Fruit fly (Drosophila melanogaster) whole organism, embryonic: ENCODE measurements around the gene rasp.
A peak's percentile ranks its signal among the peaks of the same experiment; 100 is the strongest.

ENCODE experiments used
- Abd-B ChIP-seq: fragments of 200-800 bp; sonication (Bioruptor generic); optimal IDR thresholded peaks from 2 replicates; lab custom pipeline; 2018; ENCODE audit warnings: missing biosample characterization, mild to moderate bottlenecking, missing genetic modification characterization, moderate library complexity
- Aef1 ChIP-seq: fragments of 200-800 bp; sonication (Bioruptor generic); IDR thresholded peaks from 3 replicates; pipeline ENCODE4 v1.3.6; 2022; ENCODE audit warnings: missing biosample characterization, missing genetic modification characterization
- Bteb2 ChIP-seq: fragments of 200-800 bp; sonication (Bioruptor generic); optimal IDR thresholded peaks from 2 replicates; lab custom pipeline; 2016; ENCODE audit warnings: missing biosample characterization, missing genetic modification characterization
- CG10366 ChIP-seq: fragments of 200-800 bp; sonication (Bioruptor generic); IDR thresholded peaks from 2 replicates; pipeline ENCODE4 v1.3.6; 2022; ENCODE audit warnings: missing biosample characterization, missing genetic modification characterization
- CG12744 ChIP-seq: fragments of 200-800 bp; sonication (Bioruptor generic); optimal IDR thresholded peaks from 2 replicates; lab custom pipeline; 2016; ENCODE audit warnings: missing biosample characterization, missing genetic modification characterization
- CG14014 ChIP-seq: fragments of 200-800 bp; sonication (Bioruptor generic); IDR thresholded peaks from 2 replicates; pipeline ENCODE4 v1.3.6; 2022; ENCODE audit warnings: missing biosample characterization, missing genetic modification characterization
- CG14710 ChIP-seq: fragments of 200-800 bp; sonication (Bioruptor generic); optimal IDR thresholded peaks from 3 replicates; lab custom pipeline; 2019; ENCODE audit warnings: missing biosample characterization, mild to moderate bottlenecking, missing genetic modification characterization, moderate library complexity
- CG1647 ChIP-seq: fragments of 200-800 bp; sonication (Bioruptor generic); optimal IDR thresholded peaks from 3 replicates; lab custom pipeline; 2016; ENCODE audit warnings: missing biosample characterization, missing genetic modification characterization
- CG16863 ChIP-seq: fragments of 200-800 bp; sonication (Bioruptor generic); optimal IDR thresholded peaks from 3 replicates; lab custom pipeline; 2016; ENCODE audit warnings: missing biosample characterization, missing genetic modification characterization
- CG17829 ChIP-seq: fragments of 200-800 bp; optimal IDR thresholded peaks from 2 replicates; lab custom pipeline; 2019; ENCODE audit warnings: missing biosample characterization, mild to moderate bottlenecking, missing genetic modification characterization, moderate library complexity
- CG1792 ChIP-seq: fragments of 200-800 bp; sonication (Bioruptor generic); optimal IDR thresholded peaks from 2 replicates; lab custom pipeline; 2016; ENCODE audit warnings: missing biosample characterization, missing genetic modification characterization
- CG18262 ChIP-seq: fragments of 200-800 bp; optimal IDR thresholded peaks from 3 replicates; lab custom pipeline; 2019; ENCODE audit warnings: missing biosample characterization, mild to moderate bottlenecking, missing genetic modification characterization, moderate library complexity
- CG18764 ChIP-seq: fragments of 200-800 bp; sonication (Bioruptor generic); optimal IDR thresholded peaks from 3 replicates; lab custom pipeline; 2016; ENCODE audit warnings: missing biosample characterization, missing genetic modification characterization
- CG3065 ChIP-seq: fragments of 200-800 bp; sonication (Bioruptor generic); optimal IDR thresholded peaks from 2 replicates; lab custom pipeline; 2016; ENCODE audit warnings: missing biosample characterization, missing genetic modification characterization
- CG32767 ChIP-seq: fragments of 200-800 bp; sonication (Bioruptor generic); IDR thresholded peaks from 2 replicates; pipeline ENCODE4 v1.3.6; 2022; ENCODE audit warnings: missing biosample characterization, missing genetic modification characterization
- CG3726 ChIP-seq: fragments of 200-800 bp; sonication (Bioruptor generic); IDR thresholded peaks from 3 replicates; pipeline ENCODE4, ENCODE4 v1.3.6; 2022; ENCODE audit warnings: missing biosample characterization, missing genetic modification characterization
- CG3838 ChIP-seq: fragments of 200-800 bp; sonication (Bioruptor generic); optimal IDR thresholded peaks from 3 replicates; lab custom pipeline; 2016; ENCODE audit warnings: missing biosample characterization, missing genetic modification characterization
- CG3995 ChIP-seq: fragments of 200-800 bp; sonication (Bioruptor generic); optimal IDR thresholded peaks from 3 replicates; lab custom pipeline; 2016; ENCODE audit warnings: missing biosample characterization, missing genetic modification characterization
- CG4404 ChIP-seq: fragments of 200-800 bp; sonication (Bioruptor generic); IDR thresholded peaks from 2 replicates; pipeline ENCODE4 v1.3.6; 2022; ENCODE audit warnings: missing biosample characterization, missing genetic modification characterization
- CG4820 ChIP-seq: fragments of 200-800 bp; sonication (Bioruptor generic); optimal IDR thresholded peaks from 3 replicates; lab custom pipeline; 2016; ENCODE audit warnings: missing biosample characterization, missing genetic modification characterization
- CG6254 ChIP-seq: fragments of 200-800 bp; sonication (Bioruptor generic); optimal IDR thresholded peaks from 3 replicates; lab custom pipeline; 2017; ENCODE audit warnings: mild to moderate bottlenecking, missing biosample characterization, missing genetic modification reagents, missing genetic modification characterization
- CG6765 ChIP-seq: fragments of 200-800 bp; sonication (Bioruptor generic); optimal IDR thresholded peaks from 3 replicates; lab custom pipeline; 2017; ENCODE audit warnings: missing biosample characterization, mild to moderate bottlenecking, missing genetic modification characterization
- CG7963 ChIP-seq: fragments of 200-800 bp; sonication (Bioruptor generic); IDR thresholded peaks from 3 replicates; pipeline ENCODE4 v1.3.6; 2022; ENCODE audit warnings: missing biosample characterization, missing genetic modification characterization; ENCODE audit not compliant: partially characterized antibody
- CG7987 ChIP-seq: fragments of 200-800 bp; sonication (Bioruptor generic); optimal IDR thresholded peaks from 2 replicates; lab custom pipeline; 2018; ENCODE audit warnings: missing biosample characterization, mild to moderate bottlenecking, missing genetic modification characterization, moderate library complexity
- CTCF ChIP-seq: fragments of 200-800 bp; sonication (Bioruptor generic); optimal IDR thresholded peaks from 2 replicates; lab custom pipeline; 2017; ENCODE audit warnings: missing biosample characterization, mild to moderate bottlenecking, missing genetic modification characterization, moderate library complexity
- ERR ChIP-seq: fragments of 200-800 bp; sonication (Bioruptor generic); optimal IDR thresholded peaks from 2 replicates; lab custom pipeline; 2016; ENCODE audit warnings: missing biosample characterization, missing genetic modification characterization
- Elba2 ChIP-seq: fragments of 200-800 bp; sonication (Bioruptor generic); optimal IDR thresholded peaks from 3 replicates; lab custom pipeline; 2016; ENCODE audit warnings: missing biosample characterization, missing genetic modification characterization
- Gsc ChIP-seq: fragments of 200-800 bp; sonication (Bioruptor generic); IDR thresholded peaks from 2 replicates; pipeline ENCODE4 v1.3.6; 2022; ENCODE audit warnings: missing biosample characterization, missing genetic modification characterization
- HmgD ChIP-seq: fragments of 200-800 bp; sonication (Bioruptor generic); optimal IDR thresholded peaks from 3 replicates; lab custom pipeline; 2016; ENCODE audit warnings: missing biosample characterization, missing genetic modification characterization
- HmgZ ChIP-seq: fragments of 200-800 bp; sonication (Bioruptor generic); optimal IDR thresholded peaks from 2 replicates; lab custom pipeline; 2018; ENCODE audit warnings: missing biosample characterization, mild to moderate bottlenecking, missing genetic modification characterization
- Max ChIP-seq: fragments of 200-800 bp; sonication (Bioruptor generic); optimal IDR thresholded peaks from 2 replicates; lab custom pipeline; 2016; ENCODE audit warnings: missing biosample characterization, mild to moderate bottlenecking, missing genetic modification characterization
- Spps ChIP-seq: fragments of 200-800 bp; sonication (Bioruptor generic); optimal IDR thresholded peaks from 2 replicates; lab custom pipeline; 2018; ENCODE audit warnings: missing biosample characterization, mild to moderate bottlenecking, missing genetic modification characterization
- Vsx1 ChIP-seq: fragments of 200-800 bp; sonication (Bioruptor generic); optimal IDR thresholded peaks from 2 replicates; lab custom pipeline; 2017; ENCODE audit warnings: missing biosample characterization, mild to moderate bottlenecking, missing genetic modification characterization, missing genetic modification reagents
- al ChIP-seq: fragments of 200-800 bp; sonication (Bioruptor generic); IDR thresholded peaks from 2 replicates; pipeline ENCODE4 v1.3.6; 2022; ENCODE audit warnings: missing biosample characterization, missing genetic modification characterization
- amos ChIP-seq: fragments of 200-800 bp; sonication (Bioruptor generic); IDR thresholded peaks from 2 replicates; pipeline ENCODE4 v1.3.6; 2022; ENCODE audit warnings: missing biosample characterization, missing genetic modification characterization; ENCODE audit not compliant: partially characterized antibody
- cad ChIP-seq: fragments of >200 bp; optimal IDR thresholded peaks from 2 replicates; lab custom pipeline; 2017; ENCODE audit warnings: missing biosample characterization, missing genetic modification characterization
- cg ChIP-seq: fragments of 200-800 bp; sonication (Bioruptor generic); optimal IDR thresholded peaks from 3 replicates; lab custom pipeline; 2019; ENCODE audit warnings: missing biosample characterization, mild to moderate bottlenecking, missing genetic modification characterization, moderate library complexity
- chn ChIP-seq: fragments of 200-800 bp; sonication (Bioruptor generic); optimal IDR thresholded peaks from 2 replicates; lab custom pipeline; 2016; ENCODE audit warnings: missing biosample characterization, missing genetic modification characterization
- da ChIP-seq: fragments of 200-800 bp; sonication (Bioruptor generic); optimal IDR thresholded peaks from 2 replicates; lab custom pipeline; 2016; ENCODE audit warnings: missing biosample characterization, missing genetic modification characterization
- ftz-f1 ChIP-seq: fragments of 200-800 bp; sonication (Bioruptor generic); optimal IDR thresholded peaks from 2 replicates; lab custom pipeline; 2016; ENCODE audit warnings: missing biosample characterization, missing genetic modification characterization
- gce ChIP-seq: fragments of 200-800 bp; sonication (Bioruptor generic); IDR thresholded peaks from 3 replicates; pipeline ENCODE4 v1.3.6; 2022; ENCODE audit warnings: missing biosample characterization, missing genetic modification characterization
- grn ChIP-seq: fragments of 200-800 bp; sonication (Bioruptor generic); optimal IDR thresholded peaks from 3 replicates; lab custom pipeline; 2017; ENCODE audit warnings: missing biosample characterization, missing genetic modification characterization
- hb ChIP-seq: fragments of 200-800 bp; sonication (Bioruptor generic); IDR thresholded peaks from 3 replicates; pipeline ENCODE4 v1.3.6; 2022; ENCODE audit warnings: missing biosample characterization, missing genetic modification characterization; ENCODE audit not compliant: partially characterized antibody
- lola ChIP-seq, 3 experiments: fragments of >200 bp in 2 of 3; fragments of 200-800 bp in 1 of 3; sonication (Bioruptor generic) in 1 of 3; optimal IDR thresholded peaks; 2 replicates each; lab custom pipeline; 2017 to 2019; ENCODE audit warnings: missing biosample characterization in 3 of 3, missing genetic modification characterization in 3 of 3, mild to moderate bottlenecking in 1 of 3, moderate library complexity in 1 of 3
- lov ChIP-seq, 2 experiments: fragments of 200-800 bp in 1 of 2; fragments of >200 bp in 1 of 2; sonication (Bioruptor generic) in 1 of 2; IDR thresholded peaks in 1 of 2; optimal IDR thresholded peaks in 1 of 2; 2 replicates in 1 of 2; 3 replicates in 1 of 2; pipeline versions ENCODE4 v1.3.6 to Lab custom; 2017 to 2022; ENCODE audit warnings: missing biosample characterization in 1 of 2, missing genetic modification characterization in 1 of 2
- maf-S ChIP-seq: fragments of 200-800 bp; sonication (Bioruptor generic); optimal IDR thresholded peaks from 2 replicates; lab custom pipeline; 2016; ENCODE audit warnings: missing biosample characterization, missing genetic modification characterization
- org-1 ChIP-seq: fragments of 200-800 bp; sonication (Bioruptor generic); optimal IDR thresholded peaks from 2 replicates; lab custom pipeline; 2017; ENCODE audit warnings: missing biosample characterization, missing genetic modification characterization
- sd ChIP-seq: fragments of 200-800 bp; sonication (Bioruptor generic); optimal IDR thresholded peaks from 3 replicates; lab custom pipeline; 2018; ENCODE audit warnings: missing biosample characterization, mild to moderate bottlenecking, missing genetic modification characterization, moderate library complexity
- so ChIP-seq: fragments of 200-800 bp; sonication (Bioruptor generic); IDR thresholded peaks from 3 replicates; pipeline ENCODE4 v1.3.6; 2022; ENCODE audit warnings: missing biosample characterization, missing genetic modification characterization
- unc-4 ChIP-seq: fragments of 200-800 bp; sonication (Bioruptor generic); IDR thresholded peaks from 2 replicates; pipeline ENCODE4 v1.3.6; 2022; ENCODE audit warnings: missing biosample characterization, missing genetic modification characterization; ENCODE audit not compliant: partially characterized antibody
- wor ChIP-seq: fragments of 200-800 bp; sonication (Bioruptor generic); IDR thresholded peaks from 2 replicates; pipeline ENCODE4 v1.3.6; 2022; ENCODE audit warnings: missing biosample characterization, missing genetic modification characterization

The rasp gene

dm6 chr3L:3127544-3127943 lies 34.4 kb upstream of the rasp start, which contains the start of gene promL (continued):
- TF ChIP-seq CG1792 (GFP tag; lab: Kevin White, UChicago) (no peak), CG14710 (peak; percentile 75), CG3995 (GFP tag; lab: Kevin White, UChicago) (peak; percentile 22), unc-4 (GFP tag; lab: Robert Waterston, UW) (no peak), amos (no peak; the same call in 1 of the 2 replicates), CG4404 (GFP tag; lab: Robert Waterston, UW) (no peak), al (GFP tag; lab: Robert Waterston, UW) (no peak), CG16863 (GFP tag; lab: Kevin White, UChicago) (peak; percentile 9), CG3065 (GFP tag; lab: Kevin White, UChicago) (no peak), gce (GFP tag; lab: Robert Waterston, UW) (no peak), ERR (GFP tag; lab: Kevin White, UChicago) (peak; percentile 12), CG6765 (peak; percentile 81), CG3726 (no peak), grn (GFP tag; lab: Kevin White, UChicago) (peak; percentile 44), CG1647 (GFP tag; lab: Kevin White, UChicago) (no peak), so (no peak), HmgZ (tag; lab: Kevin White, UChicago) (peak; percentile 80), CG3838 (GFP tag; lab: Kevin White, UChicago) (peak; percentile 15), lola (GFP tag; optimal IDR thresholded peaks at IDR 0.05; lab: Kevin White, UChicago) (peak in 1 of 3 experiments; percentile 3), hb (no peak), CG17829 (tag; lab: Kevin White, UChicago) (peak; percentile 75), CG14014 (GFP tag; lab: Robert Waterston, UW) (peak; percentile 33; the same call in 1 of the 2 replicates), CG12744 (GFP tag; lab: Kevin White, UChicago) (peak; percentile 48), chn (GFP tag; lab: Kevin White, UChicago) (peak; percentile 11), Elba2 (GFP tag; lab: Kevin White, UChicago) (no peak), cg (GFP tag; lab: Kevin White, UChicago) (peak; percentile 17), CTCF (GFP tag; lab: Kevin White, UChicago) (peak; percentile 47), CG4820 (no peak), Vsx1 (GFP tag; lab: Kevin White, UChicago) (peak; percentile 21), CG7963 (GFP tag; lab: Robert Waterston, UW) (no peak), Aef1 (GFP tag; lab: Robert Waterston, UW) (no peak), maf-S (peak; percentile 40), org-1 (peak; percentile 40), cad (GFP tag; lab: Kevin White, UChicago) (no peak), lov (optimal IDR thresholded peaks at IDR 0.05; lab: Kevin White, UChicago) (no peak), lov (GFP tag; IDR thresholded peaks at IDR 0.05; lab: Robert Waterston, UW) (peak; percentile 61; the same call in 2 of the 3 replicates), CG32767 (GFP tag; lab: Robert Waterston, UW) (peak; percentile 38; the same call in 1 of the 2 replicates), HmgD (peak; percentile 33), Spps (tag; lab: Kevin White, UChicago) (peak; percentile 14), CG10366 (GFP tag; lab: Robert Waterston, UW) (peak; percentile 35; the same call in 1 of the 2 replicates), Abd-B (GFP tag; lab: Kevin White, UChicago) (no peak), CG6254 (GFP tag; lab: Kevin White, UChicago) (no peak), Gsc (no peak), CG7987 (GFP tag; lab: Kevin White, UChicago) (peak; percentile 84), CG18262 (tag; lab: Kevin White, UChicago) (peak; percentile 50), Bteb2 (GFP tag; lab: Kevin White, UChicago) (peak; percentile 79), Max (GFP tag; lab: Kevin White, UChicago) (peak; percentile 11), wor (GFP tag; lab: Robert Waterston, UW) (no peak), ftz-f1 (GFP tag; lab: Kevin White, UChicago) (peak; percentile 31), CG18764 (peak; percentile 12), da (GFP tag; lab: Kevin White, UChicago) (no peak), sd (tag; lab: Kevin White, UChicago) (peak; percentile 59)
